Worm (Caenorhabditis elegans) whole organism, young adult: ENCODE data around the gene ugtp-1.

Experiments used
- B0035.1 ChIP-seq: sonication (generic microtip); optimal IDR thresholded peaks from 2 replicates; lab custom pipeline; 2016; ENCODE audit warnings: missing genetic modification characterization, mild to moderate bottlenecking, missing compliant biosample characterization, missing genotype, missing genetic modification reagents
- B0261.1 ChIP-seq: sonication (generic microtip); optimal IDR thresholded peaks from 2 replicates; lab custom pipeline; 2016; ENCODE audit warnings: mild to moderate bottlenecking, missing genetic modification characterization, moderate library complexity, missing compliant biosample characterization
- C06A6.2 ChIP-seq: fragments of 200-800 bp; sonication (Bioruptor generic); conservative IDR thresholded peaks from 2 replicates; pipeline ENCODE4 v1.3.6; 2022; ENCODE audit warnings: missing genetic modification characterization, missing compliant biosample characterization
- D2030.7 ChIP-seq: fragments of 200-800 bp; sonication (Bioruptor generic); IDR thresholded peaks from 2 replicates; pipeline ENCODE4 v1.3.6; 2022; ENCODE audit warnings: missing genetic modification reagents, missing genetic modification characterization, missing compliant biosample characterization
- F23B12.7 ChIP-seq: sonication (generic microtip); optimal IDR thresholded peaks from 2 replicates; lab custom pipeline; 2017; ENCODE audit warnings: missing genetic modification characterization, mild to moderate bottlenecking, missing compliant biosample characterization, antibody characterized with exemption, moderate library complexity; ENCODE audit not compliant: insufficient read depth
- F39B2.1 ChIP-seq: fragments of 200-800 bp; sonication (Bioruptor generic); IDR thresholded peaks from 2 replicates; pipeline ENCODE4 v1.3.6; 2022; ENCODE audit warnings: missing genetic modification reagents, missing genetic modification characterization, missing compliant biosample characterization
- F57C9.4 ChIP-seq: sonication (generic microtip); optimal IDR thresholded peaks from 2 replicates; lab custom pipeline; 2017; ENCODE audit warnings: mild to moderate bottlenecking, missing genetic modification characterization, missing compliant biosample characterization
- K11D2.4 ChIP-seq: fragments of 200-800 bp; sonication (Bioruptor generic); IDR thresholded peaks from 2 replicates; pipeline ENCODE4 v1.3.6; 2022; ENCODE audit warnings: missing genetic modification reagents, missing genetic modification characterization, missing compliant biosample characterization
- Y56A3A.18 ChIP-seq: fragments of 200-800 bp; sonication (Bioruptor generic); IDR thresholded peaks from 2 replicates; pipeline ENCODE4 v1.3.6; 2022; ENCODE audit warnings: missing genetic modification reagents, missing genetic modification characterization, missing compliant biosample characterization
- Y95B8A.8 ChIP-seq: fragments of 200-800 bp; sonication (Bioruptor generic); IDR thresholded peaks from 2 replicates; pipeline ENCODE4 v1.3.6; 2022; ENCODE audit warnings: missing genetic modification reagents, missing genetic modification characterization, missing compliant biosample characterization
- attf-3 ChIP-seq: fragments of 200-800 bp; sonication (Bioruptor generic); conservative IDR thresholded peaks from 2 replicates; pipeline ENCODE4 v1.3.6; 2022; ENCODE audit warnings: missing genetic modification reagents, missing genetic modification characterization, missing compliant biosample characterization
- attf-6 ChIP-seq: fragments of 200-800 bp; sonication (Bioruptor generic); IDR thresholded peaks from 2 replicates; pipeline ENCODE4 v1.3.6; 2022; ENCODE audit warnings: missing genetic modification reagents, missing genetic modification characterization, missing compliant biosample characterization
- ceh-100 ChIP-seq: fragments of 200-800 bp; sonication (Bioruptor generic); IDR thresholded peaks from 2 replicates; pipeline ENCODE4 v1.3.6; 2022; ENCODE audit warnings: missing genetic modification reagents, missing genetic modification characterization, missing compliant biosample characterization
- ceh-27 ChIP-seq: fragments of 200-800 bp; sonication (Bioruptor generic); optimal IDR thresholded peaks from 2 replicates; lab custom pipeline; 2018; ENCODE audit warnings: mild to moderate bottlenecking, missing genetic modification characterization, moderate library complexity, missing compliant biosample characterization
- ceh-40 ChIP-seq: fragments of 200-800 bp; sonication (Bioruptor generic); IDR thresholded peaks from 2 replicates; pipeline ENCODE4 v1.3.6; 2022; ENCODE audit warnings: missing genetic modification characterization, missing compliant biosample characterization
- dox-1 ChIP-seq: fragments of 200-800 bp; sonication (Bioruptor generic); IDR thresholded peaks from 2 replicates; pipeline ENCODE4 v1.3.6; 2022; ENCODE audit warnings: missing genetic modification reagents, missing genetic modification characterization, missing compliant biosample characterization
- efl-1 ChIP-seq: fragments of 150-350 bp; optimal IDR thresholded peaks from 2 replicates; lab custom pipeline; 2014; ENCODE audit warnings: missing biosample characterization, missing genetic modification reagents, missing genetic modification characterization
- hlh-12 ChIP-seq: sonication (generic microtip); optimal IDR thresholded peaks from 2 replicates; lab custom pipeline; 2016; ENCODE audit warnings: missing genetic modification characterization, missing compliant biosample characterization
- let-607 ChIP-seq, 2 experiments: fragments of 200-800 bp in 1 of 2; sonication (Bioruptor generic) in 1 of 2; sonication (generic microtip) in 1 of 2; optimal IDR thresholded peaks; 2 replicates each; lab custom pipeline; 2016 to 2018; ENCODE audit warnings: mild to moderate bottlenecking in 2 of 2, missing compliant biosample characterization in 2 of 2, missing genetic modification characterization in 2 of 2, moderate library complexity in 2 of 2, missing genotype in 1 of 2
- madf-10 ChIP-seq: sonication (generic microtip); optimal IDR thresholded peaks from 2 replicates; lab custom pipeline; 2016; ENCODE audit warnings: mild to moderate bottlenecking, missing genetic modification characterization, missing compliant biosample characterization
- madf-6 ChIP-seq: fragments of 200-800 bp; sonication (Bioruptor generic); IDR thresholded peaks from 2 replicates; pipeline ENCODE4 v1.3.6; 2022; ENCODE audit warnings: missing genetic modification reagents, missing genetic modification characterization, missing compliant biosample characterization
- madf-8 ChIP-seq: fragments of 200-800 bp; sonication (Bioruptor generic); conservative IDR thresholded peaks from 2 replicates; pipeline ENCODE4 v1.3.6; 2022; ENCODE audit warnings: missing genetic modification reagents, missing genetic modification characterization, missing compliant biosample characterization
- mel-28 ChIP-seq: sonication (generic microtip); optimal IDR thresholded peaks from 2 replicates; lab custom pipeline; 2016; ENCODE audit warnings: borderline replicate concordance, mild to moderate bottlenecking, missing genetic modification characterization, missing compliant biosample characterization
- nfyb-1 ChIP-seq: fragments of 200-800 bp; sonication (Bioruptor generic); IDR thresholded peaks from 2 replicates; pipeline ENCODE4 v1.3.6; 2022; ENCODE audit warnings: missing genetic modification reagents, missing genetic modification characterization, missing compliant biosample characterization
- nhr-27 ChIP-seq: fragments of 200-800 bp; sonication (Bioruptor generic); optimal IDR thresholded peaks from 2 replicates; lab custom pipeline; 2018; ENCODE audit warnings: mild to moderate bottlenecking, missing genetic modification characterization, moderate library complexity, missing compliant biosample characterization
- nhr-80 ChIP-seq: sonication (generic microtip); optimal IDR thresholded peaks from 2 replicates; lab custom pipeline; 2016; ENCODE audit warnings: missing genetic modification characterization, missing compliant biosample characterization
- rec-8 ChIP-seq, 2 experiments: sonication (generic microtip); optimal IDR thresholded peaks; 2 replicates each; lab custom pipeline; 2016; ENCODE audit warnings: mild to moderate bottlenecking in 2 of 2, missing genetic modification characterization in 2 of 2, missing genetic modification reagents in 2 of 2, missing genotype in 2 of 2, missing biosample characterization in 1 of 2, missing compliant biosample characterization in 1 of 2, moderate library complexity in 1 of 2
- rpc-1 ChIP-seq, 2 experiments: fragments of 150-350 bp in 1 of 2; sonication (generic microtip) in 1 of 2; optimal IDR thresholded peaks; 2 replicates each; lab custom pipeline; 2014 to 2018; ENCODE audit warnings: missing biosample characterization in 1 of 2, missing genetic modification characterization in 1 of 2, missing genetic modification reagents in 1 of 2, missing genotype in 1 of 2
- sdz-38 ChIP-seq: sonication (generic microtip); optimal IDR thresholded peaks from 2 replicates; lab custom pipeline; 2016; ENCODE audit warnings: missing genotype, missing genetic modification characterization, missing compliant biosample characterization
- sea-2 ChIP-seq: fragments of 200-800 bp; sonication (Bioruptor generic); IDR thresholded peaks from 2 replicates; pipeline ENCODE4 v1.3.6; 2022; ENCODE audit warnings: missing genetic modification characterization, missing compliant biosample characterization
- snpc-1.3 ChIP-seq: sonication (generic microtip); optimal IDR thresholded peaks from 2 replicates; lab custom pipeline; 2017; ENCODE audit warnings: missing genetic modification characterization, mild to moderate bottlenecking, missing compliant biosample characterization, antibody characterized with exemption, moderate library complexity, missing genotype, missing genetic modification reagents; ENCODE audit not compliant: insufficient read depth
- snpc-3.4 ChIP-seq: sonication (generic microtip); optimal IDR thresholded peaks from 2 replicates; lab custom pipeline; 2017; ENCODE audit warnings: missing genetic modification characterization, mild to moderate bottlenecking, missing compliant biosample characterization, antibody characterized with exemption, moderate library complexity, missing genotype, missing genetic modification reagents
- snpc-4 ChIP-seq, 5 experiments: fragments of 150-350 bp in 1 of 5; sonication (generic microtip) in 4 of 5; optimal IDR thresholded peaks; 2 replicates each; lab custom pipeline; 2014 to 2018; ENCODE audit warnings: missing genetic modification characterization in 5 of 5, missing biosample characterization in 3 of 5, antibody characterized with exemption in 2 of 5, mild to moderate bottlenecking in 2 of 5, missing compliant biosample characterization in 2 of 5, missing genotype in 2 of 5, moderate library complexity in 2 of 5, missing genetic modification reagents in 1 of 5
- somi-1 ChIP-seq: fragments of 200-800 bp; sonication (Bioruptor generic); optimal IDR thresholded peaks from 2 replicates; lab custom pipeline; 2018; ENCODE audit warnings: mild to moderate bottlenecking, missing genetic modification characterization, missing compliant biosample characterization
- unc-62 ChIP-seq: fragments of 150-350 bp; optimal IDR thresholded peaks from 2 replicates; lab custom pipeline; 2014; ENCODE audit warnings: missing biosample characterization, missing genetic modification reagents, missing genetic modification characterization
- xnd-1 ChIP-seq: sonication (generic microtip); optimal IDR thresholded peaks from 2 replicates; lab custom pipeline; 2016; ENCODE audit warnings: missing genotype, missing genetic modification reagents, missing genetic modification characterization, missing compliant biosample characterization
- zfh-2 ChIP-seq: fragments of 200-800 bp; sonication (Bioruptor generic); conservative IDR thresholded peaks from 2 replicates; pipeline ENCODE4 v1.3.6; 2022; ENCODE audit warnings: missing genetic modification reagents, missing genetic modification characterization, missing compliant biosample characterization
- ztf-26 ChIP-seq: sonication (generic microtip); optimal IDR thresholded peaks from 2 replicates; lab custom pipeline; 2017; ENCODE audit warnings: missing genetic modification characterization, missing compliant biosample characterization
- ztf-28 ChIP-seq: fragments of 200-800 bp; sonication (Bioruptor generic); IDR thresholded peaks from 2 replicates; pipeline ENCODE4 v1.3.6; 2022; ENCODE audit warnings: missing genetic modification reagents, missing genetic modification characterization, missing compliant biosample characterization
- ztf-3 ChIP-seq: fragments of 200-800 bp; sonication (Bioruptor generic); optimal IDR thresholded peaks from 2 replicates; lab custom pipeline; 2018; ENCODE audit warnings: mild to moderate bottlenecking, missing genetic modification characterization, missing compliant biosample characterization
- ztf-6 ChIP-seq: fragments of 200-800 bp; sonication (Bioruptor generic); IDR thresholded peaks from 2 replicates; pipeline ENCODE4 v1.3.6; 2022; ENCODE audit warnings: missing genetic modification reagents, missing genetic modification characterization, missing compliant biosample characterization

ugtp-1 gene

DNA sequence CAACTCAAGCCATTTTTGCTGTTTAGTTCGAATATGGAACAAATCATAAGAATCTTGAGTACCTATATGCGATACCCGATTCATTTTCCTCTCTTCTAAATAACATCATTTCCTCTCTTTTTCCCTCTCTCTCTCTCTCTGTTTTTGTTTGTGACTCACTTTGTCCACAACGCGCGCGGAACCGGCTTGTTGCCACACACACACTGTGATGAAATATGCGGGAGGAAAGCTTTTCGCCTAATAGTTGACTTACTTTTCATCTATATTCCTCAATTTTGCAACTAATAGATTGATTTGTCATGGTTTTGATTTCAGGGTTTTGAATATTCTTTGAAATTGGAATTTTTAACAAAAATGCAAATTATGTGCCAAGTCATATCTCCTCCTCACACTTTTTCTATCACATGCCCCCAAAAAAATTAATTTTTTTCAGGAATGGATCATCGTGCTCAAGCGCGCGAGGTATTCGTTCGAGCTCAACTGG, 30.7 kb downstream of the ugtp-1 start, which contains the start of gene hipr-1:
Gene hipr-1, plus strand, starts transcription at position 434 of the 484 bp plus-strand sequence.
- TF ChIP-seq somi-1 (GFP tag; lab: Kevin White, UChicago) (no peak), snpc-4 (GFP tag; optimal IDR thresholded peaks at IDR 0.05; lab: Kevin White, UChicago) (no peak), snpc-4 (tag; optimal IDR thresholded peaks at IDR 0.05; lab: Kevin White, UChicago) (no peak), attf-3 (no peak), ceh-40 (GFP tag; lab: Robert Waterston, UW) (no peak), Y95B8A.8 (no peak), ztf-28 (GFP tag; lab: Robert Waterston, UW) (no peak), zfh-2 (GFP tag; lab: Robert Waterston, UW) (no peak), nhr-27 (tag; lab: Kevin White, UChicago) (no peak), dox-1 (GFP tag; lab: Robert Waterston, UW) (no peak)
- TF ChIP-seq, all 124 proteins: peak for 0

DNA sequence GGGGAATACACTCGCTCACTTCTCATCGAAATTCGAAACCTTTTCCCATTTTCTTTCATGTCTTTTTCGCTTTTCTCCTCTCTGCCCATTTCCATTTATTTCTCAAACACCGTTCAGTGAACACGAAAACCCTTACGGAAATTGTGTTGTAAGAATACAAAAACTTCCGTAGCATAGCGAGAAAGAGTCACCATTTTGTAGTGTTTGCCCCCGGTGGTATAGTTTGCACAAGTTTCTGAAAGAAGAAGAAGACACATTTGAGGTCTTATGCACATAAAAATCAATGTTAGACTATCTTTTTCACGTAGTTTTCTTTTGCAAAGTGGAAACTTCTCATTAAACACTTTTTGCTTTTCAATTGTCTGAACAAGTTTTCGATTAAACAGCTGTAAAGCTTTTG, 31.4 kb downstream of the ugtp-1 start:
- TF ChIP-seq snpc-1.3 (tag; lab: Kevin White, UChicago) (no peak), let-607 (tag; optimal IDR thresholded peaks at IDR 0.05; lab: Kevin White, UChicago) (no peak), rec-8 (tag; optimal IDR thresholded peaks at IDR 0.05; lab: Kevin White, UChicago) (no peak), F57C9.4 (tag; lab: Kevin White, UChicago) (no peak), ztf-3 (GFP tag; lab: Kevin White, UChicago) (no peak), D2030.7 (GFP tag; lab: Robert Waterston, UW) (no peak), attf-6 (GFP tag; lab: Robert Waterston, UW) (no peak), nfyb-1 (GFP tag; lab: Robert Waterston, UW) (no peak), C06A6.2 (GFP tag; lab: Robert Waterston, UW) (no peak), ztf-28 (GFP tag; lab: Robert Waterston, UW) (no peak), madf-10 (tag; lab: Kevin White, UChicago) (no peak), ceh-100 (GFP tag; lab: Robert Waterston, UW) (no peak), snpc-3.4 (tag; lab: Kevin White, UChicago) (no peak), xnd-1 (tag; lab: Kevin White, UChicago) (no peak), rpc-1 (optimal IDR thresholded peaks at IDR 0.05; lab: Kevin White, UChicago) (no peak), rpc-1 (tag; optimal IDR thresholded peaks at IDR 0.05; lab: Kevin White, UChicago) (no peak), B0261.1 (tag; lab: Kevin White, UChicago) (no peak), F39B2.1 (no peak), ceh-27 (GFP tag; lab: Kevin White, UChicago) (no peak), sea-2 (GFP tag; lab: Robert Waterston, UW) (no peak)

DNA sequence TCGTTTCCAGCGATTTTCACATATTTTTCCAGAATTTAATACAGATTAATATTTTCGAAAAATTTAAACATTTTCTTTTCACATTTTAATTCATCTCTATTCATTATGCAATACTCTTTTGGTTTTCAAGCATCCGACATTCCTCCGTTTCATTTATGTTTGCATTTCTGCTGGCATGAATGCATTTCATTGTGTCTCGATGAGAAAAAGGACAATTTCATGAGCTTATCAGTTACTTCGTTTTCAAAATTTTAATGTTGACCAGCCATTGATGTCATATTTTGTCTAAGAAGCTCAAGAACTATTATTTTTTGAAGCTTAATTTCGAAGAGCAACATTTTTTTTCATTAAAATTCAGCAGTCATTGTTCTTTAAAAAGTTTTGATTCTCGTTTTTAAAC, 31.9 kb downstream of the ugtp-1 start:
- TF ChIP-seq nhr-80 (peak; percentile 30), ztf-26 (tag; lab: Kevin White, UChicago) (no peak), snpc-3.4 (tag; lab: Kevin White, UChicago) (no peak), C06A6.2 (GFP tag; lab: Robert Waterston, UW) (no peak), madf-6 (GFP tag; lab: Robert Waterston, UW) (0 out of 2 replicates have a peak, but pooled peaks have one; percentile 11), sdz-38 (tag; lab: Kevin White, UChicago) (no peak)

DNA sequence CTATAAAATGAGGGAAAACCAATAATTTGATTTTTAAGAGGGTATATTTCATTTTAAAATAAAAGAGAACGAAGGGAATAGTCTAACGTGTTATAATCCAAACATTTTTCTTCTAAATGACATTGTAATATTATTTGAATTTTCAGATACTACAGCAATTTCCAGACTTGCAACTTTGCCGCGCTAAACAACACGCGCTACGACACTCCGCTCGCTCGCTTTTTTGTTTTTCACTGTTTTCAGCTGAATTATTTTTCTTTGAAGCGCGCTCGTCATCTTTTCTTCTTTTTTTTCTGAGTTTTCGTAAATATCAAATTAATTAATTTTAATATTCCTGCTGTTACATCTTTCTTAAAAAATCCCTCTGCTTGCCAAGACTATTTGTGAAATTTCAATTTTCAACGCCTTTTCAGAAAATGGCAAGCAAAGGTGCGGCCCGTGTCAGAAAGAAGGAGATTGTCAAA, 33.2 kb downstream of the ugtp-1 start, which contains the start of gene mrpl-11:
Gene mrpl-11, plus strand, starts transcription at position 414 of the 464 bp plus-strand sequence.
- no peak for TF ChIP-seq madf-10 (tag; lab: Kevin White, UChicago)
- TF ChIP-seq mel-28 (tag; lab: Kevin White, UChicago) = no peak
- TF ChIP-seq ceh-27 (GFP tag; lab: Kevin White, UChicago) = no peak
- TF ChIP-seq F23B12.7 = peak; percentile 5
- no peak for TF ChIP-seq hlh-12 (tag; lab: Kevin White, UChicago)
- TF ChIP-seq ztf-6 (GFP tag; lab: Robert Waterston, UW) = no peak
- TF ChIP-seq madf-8 (GFP tag; lab: Robert Waterston, UW) = peak; percentile 72
- TF ChIP-seq xnd-1 (tag; lab: Kevin White, UChicago) = peak; percentile 63
- no peak for TF ChIP-seq unc-62
- TF ChIP-seq K11D2.4 (GFP tag; lab: Robert Waterston, UW) = no peak
- no peak for TF ChIP-seq let-607 (tag; optimal IDR thresholded peaks at IDR 0.05; lab: Kevin White, UChicago)
- TF ChIP-seq madf-6 (GFP tag; lab: Robert Waterston, UW) = peak; percentile 93
- TF ChIP-seq efl-1 (GFP tag; lab: Kevin White, UChicago) = peak; percentile 8
- no peak for TF ChIP-seq B0035.1 (tag; lab: Kevin White, UChicago)
- no peak for TF ChIP-seq attf-6 (GFP tag; lab: Robert Waterston, UW)
- no peak for TF ChIP-seq Y56A3A.18
